Worm (Caenorhabditis elegans) whole organism, L2 larva: ENCODE data around the gene rpa-1.

Experiments used
- C34F6.9 ChIP-seq: fragments of 150-350 bp; optimal IDR thresholded peaks from 2 replicates; lab custom pipeline; 2014; ENCODE audit warnings: missing biosample characterization, missing genetic modification characterization
- ZK546.5 ChIP-seq: sonication (generic microtip); optimal IDR thresholded peaks from 2 replicates; lab custom pipeline; 2017; ENCODE audit warnings: missing biosample characterization, missing genetic modification characterization
- alr-1 ChIP-seq: fragments of 150-350 bp; optimal IDR thresholded peaks from 2 replicates; lab custom pipeline; 2014; ENCODE audit warnings: missing biosample characterization, missing genetic modification characterization
- ama-1 ChIP-seq: fragments of 150-350 bp; optimal IDR thresholded peaks from 2 replicates; lab custom pipeline; 2018; ENCODE audit warnings: inconsistent platforms
- blmp-1 ChIP-seq: sonication (generic microtip); optimal IDR thresholded peaks from 2 replicates; lab custom pipeline; 2017; ENCODE audit warnings: missing genetic modification characterization, mild to moderate bottlenecking, missing compliant biosample characterization, antibody characterized with exemption, moderate library complexity; ENCODE audit not compliant: insufficient read depth
- ceh-16 ChIP-seq: fragments of 150-350 bp; optimal IDR thresholded peaks from 2 replicates; lab custom pipeline; 2014; ENCODE audit warnings: missing biosample characterization, missing genetic modification characterization
- egl-27 ChIP-seq: sonication (generic microtip); optimal IDR thresholded peaks from 3 replicates; lab custom pipeline; 2017; ENCODE audit warnings: missing biosample characterization, missing genetic modification reagents, missing genetic modification characterization
- fos-1 ChIP-seq: fragments of 150-350 bp; optimal IDR thresholded peaks from 2 replicates; lab custom pipeline; 2014; ENCODE audit warnings: missing biosample characterization, missing genetic modification characterization
- gmeb-1 ChIP-seq: fragments of 150-350 bp; optimal IDR thresholded peaks from 2 replicates; lab custom pipeline; 2014; ENCODE audit warnings: missing biosample characterization, missing genetic modification characterization
- lin-13 ChIP-seq: fragments of 150-350 bp; optimal IDR thresholded peaks from 2 replicates; lab custom pipeline; 2014; ENCODE audit warnings: missing biosample characterization, missing genetic modification reagents, missing genetic modification characterization
- lin-39 ChIP-seq: fragments of 150-350 bp; optimal IDR thresholded peaks from 2 replicates; lab custom pipeline; 2014; ENCODE audit warnings: missing biosample characterization, missing genetic modification reagents, missing genetic modification characterization
- lsy-2 ChIP-seq, 2 experiments: fragments of 150-350 bp in 1 of 2; sonication (generic microtip) in 1 of 2; optimal IDR thresholded peaks; 2 replicates each; lab custom pipeline; 2014 to 2017; ENCODE audit warnings: missing biosample characterization in 2 of 2, missing genetic modification characterization in 2 of 2
- mdl-1 ChIP-seq, 2 experiments: fragments of 150-350 bp in 1 of 2; sonication (generic microtip) in 1 of 2; optimal IDR thresholded peaks; 2 replicates each; lab custom pipeline; 2017; ENCODE audit warnings: missing biosample characterization in 2 of 2, missing genetic modification characterization in 2 of 2
- nhr-10 ChIP-seq: sonication (generic microtip); optimal IDR thresholded peaks from 2 replicates; lab custom pipeline; 2017; ENCODE audit warnings: missing biosample characterization, missing genetic modification characterization
- nhr-11 ChIP-seq: fragments of 150-350 bp; optimal IDR thresholded peaks from 2 replicates; lab custom pipeline; 2014; ENCODE audit warnings: missing biosample characterization, missing genetic modification characterization
- nhr-12 ChIP-seq: fragments of 150-350 bp; optimal IDR thresholded peaks from 2 replicates; lab custom pipeline; 2014; ENCODE audit warnings: missing biosample characterization, missing genetic modification characterization
- nhr-129 ChIP-seq: fragments of 150-350 bp; optimal IDR thresholded peaks from 2 replicates; lab custom pipeline; 2014; ENCODE audit warnings: missing biosample characterization, missing genetic modification characterization
- nhr-21 ChIP-seq: fragments of 150-350 bp; optimal IDR thresholded peaks from 2 replicates; lab custom pipeline; 2014; ENCODE audit warnings: missing biosample characterization, missing genetic modification characterization
- nhr-23 ChIP-seq: fragments of 150-350 bp; optimal IDR thresholded peaks from 2 replicates; lab custom pipeline; 2014; ENCODE audit warnings: missing biosample characterization, missing genetic modification reagents, missing genetic modification characterization
- nhr-25 ChIP-seq: fragments of 150-350 bp; sonication (generic microtip); optimal IDR thresholded peaks from 3 replicates; lab custom pipeline; 2014; ENCODE audit warnings: missing biosample characterization, missing genetic modification characterization
- peb-1 ChIP-seq: fragments of 150-350 bp; optimal IDR thresholded peaks from 2 replicates; lab custom pipeline; 2014; ENCODE audit warnings: missing biosample characterization, missing genetic modification characterization
- skn-1 ChIP-seq: sonication (generic microtip); optimal IDR thresholded peaks from 2 replicates; lab custom pipeline; 2017; ENCODE audit warnings: missing biosample characterization, missing genetic modification characterization
- sma-3 ChIP-seq: sonication (generic microtip); optimal IDR thresholded peaks from 2 replicates; lab custom pipeline; 2016; ENCODE audit warnings: missing genetic modification reagents, missing genetic modification characterization, missing compliant biosample characterization
- sma-9 ChIP-seq, 2 experiments: fragments of 150-350 bp in 1 of 2; sonication (generic microtip) in 1 of 2; optimal IDR thresholded peaks; 2 replicates each; lab custom pipeline; 2014 to 2016; ENCODE audit warnings: missing genetic modification characterization in 2 of 2, mild to moderate bottlenecking in 1 of 2, missing biosample characterization in 1 of 2, missing compliant biosample characterization in 1 of 2, missing genetic modification reagents in 1 of 2, moderate library complexity in 1 of 2
- snpc-4 ChIP-seq: fragments of 150-350 bp; optimal IDR thresholded peaks from 2 replicates; lab custom pipeline; 2014; ENCODE audit warnings: missing biosample characterization, missing genetic modification characterization
- unc-39 ChIP-seq: fragments of 150-350 bp; optimal IDR thresholded peaks from 2 replicates; lab custom pipeline; 2014; ENCODE audit warnings: missing biosample characterization, missing genetic modification characterization
- unc-55 ChIP-seq: fragments of 150-350 bp; sonication (generic microtip); optimal IDR thresholded peaks from 3 replicates; lab custom pipeline; 2014; ENCODE audit warnings: missing biosample characterization, missing genetic modification reagents, missing genetic modification characterization
- unc-62 ChIP-seq: fragments of 150-350 bp; optimal IDR thresholded peaks from 2 replicates; lab custom pipeline; 2014; ENCODE audit warnings: missing biosample characterization, missing genetic modification reagents, missing genetic modification characterization
- ztf-1 ChIP-seq: fragments of 200-800 bp; sonication (Bioruptor generic); conservative IDR thresholded peaks from 2 replicates; pipeline ENCODE4 v1.3.6; 2022; ENCODE audit warnings: missing genetic modification characterization, missing compliant biosample characterization
- ztf-11 ChIP-seq: sonication (generic microtip); optimal IDR thresholded peaks from 2 replicates; lab custom pipeline; 2017; ENCODE audit warnings: missing biosample characterization, missing genetic modification characterization

rpa-1 gene

ce11 chrII:7675752-7676151 is 11.4 kb downstream of the rpa-1 start:
- no peak for TF ChIP-seq nhr-10 (tag; lab: Kevin White, UChicago)

ce11 chrII:7676307-7676905 is 12.0 kb downstream of the rpa-1 start:
- TF ChIP-seq lin-13 (GFP tag; lab: Kevin White, UChicago) (no peak), nhr-12 (no peak), C34F6.9 (tag; lab: Kevin White, UChicago) (peak; percentile 0), mdl-1 (tag; optimal IDR thresholded peaks at IDR 0.05; lab: Kevin White, UChicago) (peak in 1 of 2 experiments; percentile 11), sma-3 (GFP tag; lab: Kevin White, UChicago) (peak; percentile 34), nhr-21 (tag; lab: Kevin White, UChicago) (no peak), ztf-11 (tag; lab: Kevin White, UChicago) (no peak), snpc-4 (no peak), ZK546.5 (no peak), unc-55 (peak; percentile 58), unc-62 (GFP tag; lab: Kevin White, UChicago) (no peak), nhr-25 (tag; lab: Kevin White, UChicago) (peak; percentile 33), nhr-11 (no peak), peb-1 (tag; lab: Kevin White, UChicago) (no peak), sma-9 (GFP tag; optimal IDR thresholded peaks at IDR 0.05; lab: Kevin White, UChicago) (no peak), sma-9 (tag; optimal IDR thresholded peaks at IDR 0.05; lab: Kevin White, UChicago) (no peak), lsy-2 (tag; optimal IDR thresholded peaks at IDR 0.05; lab: Kevin White, UChicago) (peak in 1 of 2 experiments; percentile 6), nhr-129 (peak; percentile 41), blmp-1 (tag; lab: Kevin White, UChicago) (no peak), ceh-16 (tag; lab: Kevin White, UChicago) (peak; percentile 5), egl-27 (peak; percentile 16), unc-39 (no peak), ztf-1 (GFP tag; lab: Robert Waterston, UW) (no peak)
- TF ChIP-seq, all 48 proteins: peak for 9

ce11 chrII:7678512-7678911 is 14.1 kb downstream of the rpa-1 start:
- TF ChIP-seq ama-1 (lab: Kevin White, UChicago) = no peak
- TF ChIP-seq peb-1 (tag; lab: Kevin White, UChicago) = no peak
- TF ChIP-seq fos-1 (tag; lab: Kevin White, UChicago) = no peak
- TF ChIP-seq nhr-10 (tag; lab: Kevin White, UChicago) = no peak
- TF ChIP-seq blmp-1 (tag; lab: Kevin White, UChicago) = no peak
- TF ChIP-seq nhr-23 (tag; lab: Kevin White, UChicago) = no peak
- no peak for TF ChIP-seq lin-39 (tag; lab: Kevin White, UChicago)

- TF ChIP-seq nhr-25 (tag; lab: Kevin White, UChicago) = peak; percentile 42
- TF ChIP-seq lsy-2 (tag; optimal IDR thresholded peaks at IDR 0.05; lab: Kevin White, UChicago) = peak in 1 of 2 experiments; percentile 29
- TF ChIP-seq skn-1 (tag; lab: Kevin White, UChicago) = no peak
Measured at ce11 chrII:7679499-7680012, 15.2 kb downstream of the rpa-1 start.

ce11 chrII:7681898-7682297 is 17.5 kb downstream of the rpa-1 start, which contains the start of gene lin-26:
Gene lin-26 (plus strand): TSS chrII:7682198.
- no peak for TF ChIP-seq alr-1
- TF ChIP-seq gmeb-1 (tag; lab: Kevin White, UChicago) = no peak
- TF ChIP-seq skn-1 (tag; lab: Kevin White, UChicago) = no peak

ce11 chrII:7682488-7682887 is 18.1 kb downstream of the rpa-1 start:
- TF ChIP-seq unc-55 (no peak), lin-13 (GFP tag; lab: Kevin White, UChicago) (no peak), peb-1 (tag; lab: Kevin White, UChicago) (no peak), unc-62 (GFP tag; lab: Kevin White, UChicago) (no peak), sma-9 (GFP tag; optimal IDR thresholded peaks at IDR 0.05; lab: Kevin White, UChicago) (no peak), sma-9 (tag; optimal IDR thresholded peaks at IDR 0.05; lab: Kevin White, UChicago) (no peak), skn-1 (tag; lab: Kevin White, UChicago) (no peak), ztf-11 (tag; lab: Kevin White, UChicago) (no peak), lin-39 (tag; lab: Kevin White, UChicago) (no peak)
- TF ChIP-seq, all 48 proteins: peak for 0
